Fruit fly (Drosophila melanogaster) whole organism, embryonic: Measurements from ENCODE around the gene Ae2.
"Not testable (repeated sequence)": the region's sequence is repeated elsewhere in the genome, so short reads cannot be mapped to it uniquely, and the experiment has no call there.

Experiments used
- CG10565 ChIP-seq: fragments of 200-800 bp; sonication (Bioruptor generic); optimal IDR thresholded peaks from 3 replicates; lab custom pipeline; 2016; ENCODE audit warnings: missing biosample characterization, mild to moderate bottlenecking, missing genetic modification characterization
- CG11085 ChIP-seq: fragments of 200-800 bp; sonication (Bioruptor generic); IDR thresholded peaks from 2 replicates; pipeline ENCODE4 v1.3.6; 2022; ENCODE audit warnings: missing biosample characterization, missing genetic modification characterization
- CG7839 ChIP-seq: fragments of 200-800 bp; sonication (Bioruptor generic); optimal IDR thresholded peaks from 3 replicates; lab custom pipeline; 2018; ENCODE audit warnings: missing biosample characterization, mild to moderate bottlenecking, missing genetic modification characterization, moderate library complexity
- CG8359 ChIP-seq: fragments of 200-800 bp; sonication (Bioruptor generic); optimal IDR thresholded peaks from 2 replicates; lab custom pipeline; 2017; ENCODE audit warnings: missing biosample characterization, mild to moderate bottlenecking, missing genetic modification characterization, borderline replicate concordance
- Dip2 ChIP-seq: fragments of 200-800 bp; sonication (Bioruptor generic); IDR thresholded peaks from 2 replicates; pipeline ENCODE4 v1.3.6; 2022; ENCODE audit warnings: missing biosample characterization, missing genetic modification characterization
- H2.0 ChIP-seq: fragments of 200-800 bp; sonication (Bioruptor generic); IDR thresholded peaks from 2 replicates; pipeline ENCODE4 v1.3.6; 2022; ENCODE audit warnings: missing biosample characterization, missing genetic modification characterization
- Neu2 ChIP-seq: fragments of 200-800 bp; sonication (Bioruptor generic); optimal IDR thresholded peaks from 3 replicates; lab custom pipeline; 2016; ENCODE audit warnings: missing biosample characterization, missing genetic modification characterization, borderline replicate concordance
- Spps ChIP-seq: fragments of 200-800 bp; sonication (Bioruptor generic); optimal IDR thresholded peaks from 2 replicates; lab custom pipeline; 2018; ENCODE audit warnings: missing biosample characterization, mild to moderate bottlenecking, missing genetic modification characterization
- fru ChIP-seq: fragments of >200 bp; optimal IDR thresholded peaks from 2 replicates; lab custom pipeline; 2017

DNA sequence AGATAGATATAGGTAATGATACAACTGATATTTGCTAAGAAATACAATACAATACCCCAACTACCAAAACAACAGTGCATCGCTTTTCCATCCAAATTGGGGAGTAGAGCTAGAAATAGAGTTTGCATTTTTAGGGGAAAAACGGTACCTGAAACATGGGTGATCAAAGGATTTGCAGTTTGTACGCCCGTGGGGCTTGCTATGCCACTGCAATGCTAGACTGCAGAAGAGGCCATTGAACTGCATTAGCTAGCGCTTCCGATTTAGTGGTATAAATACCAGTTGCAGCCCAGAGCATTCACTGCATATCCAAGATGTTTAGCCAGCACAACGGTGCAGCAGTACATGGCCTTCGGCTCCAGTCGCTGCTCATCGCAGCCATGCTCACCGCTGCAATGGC lies 34.8 kb downstream of the Ae2 start, which contains the start of gene Ilp1:
- not testable (repeated sequence) for TF ChIP-seq CG7839 (tag; lab: Kevin White, UChicago); CG8359 (GFP tag; lab: Kevin White, UChicago); Dip2 (GFP tag; lab: Robert Waterston, UW); CG11085 (GFP tag; lab: Robert Waterston, UW); Neu2; CG10565 (GFP tag; lab: Kevin White, UChicago); Spps (tag; lab: Kevin White, UChicago); fru (lab: Kevin White, UChicago); H2.0 (GFP tag; lab: Robert Waterston, UW)
